Worm (Caenorhabditis elegans): ENCODE data around the gene rab-3.

rab-3 gene

DNA sequence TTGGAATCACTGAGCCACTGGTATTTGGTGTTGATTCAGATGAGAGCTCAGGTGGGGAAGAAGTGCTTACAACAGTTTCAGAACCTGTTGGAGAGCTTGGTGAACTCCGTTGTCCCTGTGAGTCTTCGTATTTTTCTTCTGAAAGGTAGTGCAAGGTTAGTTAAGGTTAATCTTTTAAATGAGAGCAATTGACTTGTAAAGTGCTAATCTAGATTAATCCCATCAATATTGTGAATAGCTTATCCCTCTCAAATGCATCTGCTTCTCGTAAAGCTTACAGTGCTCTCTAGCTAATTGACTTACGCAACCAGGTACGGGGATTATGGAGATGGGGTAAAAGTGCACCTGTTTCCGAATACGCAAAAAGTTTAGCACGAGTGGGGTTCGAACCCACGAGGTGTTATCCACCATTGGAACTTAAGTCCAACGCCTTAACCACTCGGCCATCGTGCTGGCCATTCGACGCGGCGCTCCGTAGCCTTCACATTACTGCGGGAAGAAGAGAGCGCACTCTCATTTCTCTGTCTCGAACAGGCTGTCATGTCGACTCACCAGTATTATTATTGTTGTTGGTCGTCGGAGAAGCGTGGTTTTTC is 45.0 kb upstream of the rab-3 start (continued):
- TF ChIP-seq nhr-28 (tag; optimal IDR thresholded peaks at IDR 0.05): peak; percentile 34
- TF ChIP-seq F44E2.7 (GFP tag; IDR thresholded peaks at IDR 0.05): 0 out of 2 replicates have a peak, but pooled peaks have one; percentile 75
- no peak for TF ChIP-seq cey-2 (tag; optimal IDR thresholded peaks at IDR 0.05; ENCODE audit: borderline replicate concordance, insufficient read depth)
- TF ChIP-seq php-3 (GFP tag; IDR thresholded peaks at IDR 0.05): peak; percentile 53
- no peak for TF ChIP-seq lin-15B (tag; optimal IDR thresholded peaks at IDR 0.05)
- TF ChIP-seq mxl-2 (GFP tag; conservative IDR thresholded peaks at IDR 0.05): no peak
- TF ChIP-seq tag-97 (GFP tag; IDR thresholded peaks at IDR 0.05): no peak
- TF ChIP-seq ceh-20 (GFP tag; IDR thresholded peaks at IDR 0.05): peak; percentile 64; the same call in 1 of the 2 replicates
- no peak for TF ChIP-seq lin-1 (GFP tag; IDR thresholded peaks at IDR 0.05)
- peak in 1 of 2 experiments; percentile 33 for TF ChIP-seq daf-16 (GFP tag; optimal IDR thresholded peaks at IDR 0.05)
- no peak for TF ChIP-seq daf-16 (tag; optimal IDR thresholded peaks at IDR 0.05)
- no peak for TF ChIP-seq gei-8 (GFP tag; optimal IDR thresholded peaks at IDR 0.05)
- peak; percentile 48 for TF ChIP-seq lin-13 (GFP tag; optimal IDR thresholded peaks at IDR 0.05)
- TF ChIP-seq dpl-1 (GFP tag; optimal IDR thresholded peaks at IDR 0.05): no peak
- TF ChIP-seq hif-1 (tag; optimal IDR thresholded peaks at IDR 0.05): peak in 1 of 2 experiments; percentile 31
- TF ChIP-seq nhr-25 (tag; optimal IDR thresholded peaks at IDR 0.05; ENCODE audit: borderline replicate concordance, insufficient read depth): no peak
- peak; percentile 11 for TF ChIP-seq hlh-11 (tag; optimal IDR thresholded peaks at IDR 0.05)
- TF ChIP-seq zip-2 (tag; optimal IDR thresholded peaks at IDR 0.05): no peak
- TF ChIP-seq zfp-2 (tag; optimal IDR thresholded peaks at IDR 0.05): no peak
- no peak for TF ChIP-seq aly-2 (tag; optimal IDR thresholded peaks at IDR 0.05)
- TF ChIP-seq hmg-1.1 (GFP tag; IDR thresholded peaks at IDR 0.05): peak; percentile 83
- TF ChIP-seq unc-39 (tag; optimal IDR thresholded peaks at IDR 0.05): no peak
- TF ChIP-seq mxl-3 (GFP tag; optimal IDR thresholded peaks at IDR 0.05): peak; percentile 57
- peak; percentile 49 for TF ChIP-seq unc-130 (GFP tag; optimal IDR thresholded peaks at IDR 0.05)
- peak; percentile 87 for TF ChIP-seq lim-7 (GFP tag; IDR thresholded peaks at IDR 0.05)
- TF ChIP-seq nhr-237 (tag; optimal IDR thresholded peaks at IDR 0.05): no peak
- TF ChIP-seq ztf-7 (tag; optimal IDR thresholded peaks at IDR 0.05): peak; percentile 34
- TF ChIP-seq mdt-29 (GFP tag; IDR thresholded peaks at IDR 0.05): no peak
- TF ChIP-seq ZK546.5 (tag; optimal IDR thresholded peaks at IDR 0.05): no peak
- TF ChIP-seq D1046.2 (GFP tag; IDR thresholded peaks at IDR 0.05): 0 out of 2 replicates have a peak, but pooled peaks have one; percentile 59
- TF ChIP-seq nhr-77 (tag; optimal IDR thresholded peaks at IDR 0.05): no peak
- TF ChIP-seq F26F4.8 (GFP tag; conservative IDR thresholded peaks at IDR 0.05): 0 out of 2 replicates have a peak, but pooled peaks have one; percentile 10
- no peak for TF ChIP-seq nhr-11 (tag; optimal IDR thresholded peaks at IDR 0.05)
- no peak for TF ChIP-seq ceh-82 (tag; optimal IDR thresholded peaks at IDR 0.05)
- peak; percentile 87 for TF ChIP-seq egl-43 (GFP tag; IDR thresholded peaks at IDR 0.05)
- peak; percentile 24 for TF ChIP-seq nhr-48 (tag; optimal IDR thresholded peaks at IDR 0.05)
- no peak for TF ChIP-seq nhr-10 (tag; optimal IDR thresholded peaks at IDR 0.05)
- TF ChIP-seq saeg-2 (GFP tag; IDR thresholded peaks at IDR 0.05): 0 out of 2 replicates have a peak, but pooled peaks have one; percentile 43
- no peak for TF ChIP-seq snpc-4 (tag; optimal IDR thresholded peaks at IDR 0.05)
- TF ChIP-seq daf-8 (GFP tag; IDR thresholded peaks at IDR 0.05): no peak
- peak; percentile 57; the same call in 1 of the 2 replicates for TF ChIP-seq T26A8.4 (GFP tag; IDR thresholded peaks at IDR 0.05)
- TF ChIP-seq Y48G9A.11 (GFP tag; IDR thresholded peaks at IDR 0.05): peak; percentile 59; the same call in 1 of the 2 replicates
- no peak for TF ChIP-seq ceh-32 (tag; optimal IDR thresholded peaks at IDR 0.05; ENCODE audit: poor library complexity)
- TF ChIP-seq ZK337.2 (GFP tag; IDR thresholded peaks at IDR 0.05): 0 out of 2 replicates have a peak, but pooled peaks have one; percentile 56
- no peak for TF ChIP-seq nhr-42 (GFP tag; IDR thresholded peaks at IDR 0.05)
- TF ChIP-seq dve-1 (tag; optimal IDR thresholded peaks at IDR 0.05; ENCODE audit: insufficient read depth): peak; percentile 41
- TF ChIP-seq set-16 (GFP tag; IDR thresholded peaks at IDR 0.05): peak; percentile 33; the same call in 1 of the 2 replicates
- TF ChIP-seq zfp-3 (GFP tag; conservative IDR thresholded peaks at IDR 0.05): 0 out of 2 replicates have a peak, but pooled peaks have one; percentile 54
- TF ChIP-seq ctbp-1 (GFP tag; IDR thresholded peaks at IDR 0.05): peak; percentile 70
- peak; percentile 59 for TF ChIP-seq hlh-30 (tag; optimal IDR thresholded peaks at IDR 0.05; ENCODE audit: insufficient read depth)
